Fruit fly (Drosophila melanogaster) whole organism, embryonic: ENCODE measurements around the gene RpS9.
A peak's percentile ranks its signal among the peaks of the same experiment; 100 is the strongest.

Experiments
- BEAF-32 ChIP-seq: fragments of 200-800 bp; sonication (Bioruptor generic); optimal IDR thresholded peaks from 3 replicates; lab custom pipeline; 2017; ENCODE audit warnings: missing biosample characterization, missing genetic modification characterization, mild to moderate bottlenecking, moderate library complexity, missing genetic modification reagents
- Blimp-1 ChIP-seq: fragments of 200-800 bp; sonication (Bioruptor generic); optimal IDR thresholded peaks from 3 replicates; lab custom pipeline; 2018; ENCODE audit warnings: missing biosample characterization, missing genetic modification characterization, mild to moderate bottlenecking, moderate library complexity, missing genetic modification reagents
- CG10565 ChIP-seq: fragments of 200-800 bp; sonication (Bioruptor generic); optimal IDR thresholded peaks from 3 replicates; lab custom pipeline; 2016; ENCODE audit warnings: missing biosample characterization, mild to moderate bottlenecking, missing genetic modification characterization
- CG11456 ChIP-seq: fragments of 200-800 bp; sonication (Bioruptor generic); IDR thresholded peaks from 3 replicates; pipeline ENCODE4 v1.3.6; 2022; ENCODE audit warnings: missing biosample characterization, missing genetic modification characterization
- CG11695 ChIP-seq: fragments of 200-800 bp; sonication (Bioruptor generic); IDR thresholded peaks from 3 replicates; pipeline ENCODE4 v1.3.6; 2022; ENCODE audit warnings: missing biosample characterization, missing genetic modification characterization
- CG13775 ChIP-seq: fragments of 200-800 bp; sonication (Bioruptor generic); optimal IDR thresholded peaks from 3 replicates; lab custom pipeline; 2017; ENCODE audit warnings: missing biosample characterization, mild to moderate bottlenecking, missing genetic modification characterization
- CG14014 ChIP-seq: fragments of 200-800 bp; sonication (Bioruptor generic); IDR thresholded peaks from 2 replicates; pipeline ENCODE4 v1.3.6; 2022; ENCODE audit warnings: missing biosample characterization, missing genetic modification characterization
- CG14860 ChIP-seq: fragments of 200-800 bp; sonication (Bioruptor generic); IDR thresholded peaks from 3 replicates; pipeline ENCODE4 v1.3.6; 2022; ENCODE audit warnings: missing biosample characterization, missing genetic modification characterization; ENCODE audit not compliant: partially characterized antibody
- CG15073 ChIP-seq: fragments of 200-800 bp; sonication (Bioruptor generic); optimal IDR thresholded peaks from 2 replicates; lab custom pipeline; 2016; ENCODE audit warnings: missing biosample characterization, missing genetic modification characterization
- CG1647 ChIP-seq: fragments of 200-800 bp; sonication (Bioruptor generic); optimal IDR thresholded peaks from 3 replicates; lab custom pipeline; 2016; ENCODE audit warnings: missing biosample characterization, missing genetic modification characterization
- CG17328 ChIP-seq: fragments of 200-800 bp; sonication (Bioruptor generic); IDR thresholded peaks from 2 replicates; pipeline ENCODE4 v1.3.6; 2022; ENCODE audit warnings: missing biosample characterization, missing genetic modification characterization
- CG17385 ChIP-seq: fragments of 200-800 bp; sonication (Bioruptor generic); optimal IDR thresholded peaks from 3 replicates; lab custom pipeline; 2018; ENCODE audit warnings: missing biosample characterization, mild to moderate bottlenecking, missing genetic modification characterization
- CG18011 ChIP-seq: fragments of 200-800 bp; sonication (Bioruptor generic); optimal IDR thresholded peaks from 2 replicates; lab custom pipeline; 2017; ENCODE audit warnings: missing biosample characterization, missing genetic modification characterization, mild to moderate bottlenecking, moderate library complexity, missing genotype
- CG18476 ChIP-seq: fragments of 200-800 bp; sonication (Bioruptor generic); optimal IDR thresholded peaks from 2 replicates; lab custom pipeline; 2016; ENCODE audit warnings: missing biosample characterization, mild to moderate bottlenecking, missing genetic modification characterization
- CG18619 ChIP-seq: fragments of 200-800 bp; sonication (Bioruptor generic); optimal IDR thresholded peaks from 3 replicates; lab custom pipeline; 2017; ENCODE audit warnings: missing biosample characterization, mild to moderate bottlenecking, missing genetic modification characterization
- CG2712 ChIP-seq: fragments of 200-800 bp; optimal IDR thresholded peaks from 3 replicates; lab custom pipeline; 2019; ENCODE audit warnings: missing biosample characterization, mild to moderate bottlenecking, missing genetic modification characterization, moderate library complexity
- CG34422 ChIP-seq: fragments of 200-800 bp; sonication (Bioruptor generic); IDR thresholded peaks from 3 replicates; pipeline ENCODE4 v1.3.6; 2022; ENCODE audit warnings: missing biosample characterization, missing genetic modification characterization
- CG6175 ChIP-seq: fragments of 200-800 bp; sonication (Bioruptor generic); IDR thresholded peaks from 3 replicates; pipeline ENCODE4 v1.3.6; 2022; ENCODE audit warnings: missing biosample characterization, missing genetic modification characterization
- CG6765 ChIP-seq: fragments of 200-800 bp; sonication (Bioruptor generic); optimal IDR thresholded peaks from 3 replicates; lab custom pipeline; 2017; ENCODE audit warnings: missing biosample characterization, mild to moderate bottlenecking, missing genetic modification characterization
- CG7556 ChIP-seq: fragments of 200-800 bp; sonication (Bioruptor generic); optimal IDR thresholded peaks from 2 replicates; lab custom pipeline; 2017; ENCODE audit warnings: missing biosample characterization, mild to moderate bottlenecking, missing genetic modification characterization
- CG7839 ChIP-seq: fragments of 200-800 bp; sonication (Bioruptor generic); optimal IDR thresholded peaks from 3 replicates; lab custom pipeline; 2018; ENCODE audit warnings: missing biosample characterization, mild to moderate bottlenecking, missing genetic modification characterization, moderate library complexity
- E2f2 ChIP-seq: fragments of 200-800 bp; sonication (Bioruptor generic); IDR thresholded peaks from 2 replicates; pipeline ENCODE4 v1.3.6; 2022; ENCODE audit warnings: missing biosample characterization, missing genetic modification characterization
- Ets65A ChIP-seq: fragments of 200-800 bp; sonication (Bioruptor generic); peaks from one replicate; lab custom pipeline; 2016; ENCODE audit warnings: missing biosample characterization, missing genetic modification characterization
- Fer2 ChIP-seq: fragments of 200-800 bp; sonication (Bioruptor generic); optimal IDR thresholded peaks from 2 replicates; lab custom pipeline; 2018; ENCODE audit warnings: missing biosample characterization, mild to moderate bottlenecking, missing genetic modification characterization, moderate library complexity
- Hmx ChIP-seq: fragments of 200-800 bp; sonication (Bioruptor generic); optimal IDR thresholded peaks from 2 replicates; lab custom pipeline; 2016; ENCODE audit warnings: missing biosample characterization, missing genetic modification characterization
- Max ChIP-seq: fragments of 200-800 bp; sonication (Bioruptor generic); optimal IDR thresholded peaks from 2 replicates; lab custom pipeline; 2016; ENCODE audit warnings: missing biosample characterization, mild to moderate bottlenecking, missing genetic modification characterization
- NC2β ChIP-seq: fragments of 200-800 bp; sonication (Bioruptor generic); optimal IDR thresholded peaks from 2 replicates; lab custom pipeline; 2016; ENCODE audit warnings: missing biosample characterization, missing genetic modification characterization
- Neu2 ChIP-seq: fragments of 200-800 bp; sonication (Bioruptor generic); optimal IDR thresholded peaks from 3 replicates; lab custom pipeline; 2016; ENCODE audit warnings: missing biosample characterization, missing genetic modification characterization, borderline replicate concordance
- Sox100B ChIP-seq: fragments of 200-800 bp; sonication (Bioruptor generic); optimal IDR thresholded peaks from 3 replicates; lab custom pipeline; 2018; ENCODE audit warnings: missing biosample characterization, mild to moderate bottlenecking, missing genetic modification characterization
- abd-A ChIP-seq: fragments of 200-800 bp; sonication (Bioruptor generic); optimal IDR thresholded peaks from 3 replicates; lab custom pipeline; 2019; ENCODE audit warnings: missing biosample characterization, mild to moderate bottlenecking, missing genetic modification characterization, moderate library complexity
- ap ChIP-seq: fragments of 200-800 bp; sonication (Bioruptor generic); IDR thresholded peaks from 2 replicates; pipeline ENCODE4 v1.3.6; 2022; ENCODE audit warnings: missing biosample characterization, missing genetic modification characterization
- ash1 ChIP-seq: fragments of 200-800 bp; sonication (Bioruptor generic); optimal IDR thresholded peaks from 2 replicates; lab custom pipeline; 2018; ENCODE audit warnings: missing biosample characterization, mild to moderate bottlenecking, missing genetic modification characterization
- bab2 ChIP-seq: fragments of 200-800 bp; sonication (Bioruptor generic); optimal IDR thresholded peaks from 2 replicates; lab custom pipeline; 2016; ENCODE audit warnings: missing biosample characterization, missing genetic modification characterization
- cad ChIP-seq: fragments of >200 bp; optimal IDR thresholded peaks from 2 replicates; lab custom pipeline; 2017; ENCODE audit warnings: missing biosample characterization, missing genetic modification characterization
- crc ChIP-seq: fragments of 200-800 bp; sonication (Bioruptor generic); optimal IDR thresholded peaks from 2 replicates; lab custom pipeline; 2016; ENCODE audit warnings: missing biosample characterization, missing genetic modification characterization
- dan ChIP-seq: fragments of 200-800 bp; sonication (Bioruptor generic); IDR thresholded peaks from 2 replicates; pipeline ENCODE4 v1.3.6; 2022; ENCODE audit warnings: missing biosample characterization, missing genetic modification characterization
- dmrt11E ChIP-seq: fragments of 200-800 bp; sonication (Bioruptor generic); optimal IDR thresholded peaks from 3 replicates; lab custom pipeline; 2018; ENCODE audit warnings: missing biosample characterization, mild to moderate bottlenecking, missing genetic modification characterization, moderate library complexity
- ems ChIP-seq: fragments of 200-800 bp; sonication (Bioruptor generic); optimal IDR thresholded peaks from 3 replicates; lab custom pipeline; 2016; ENCODE audit warnings: missing biosample characterization, missing genetic modification characterization
- eve ChIP-seq, 2 experiments: fragments of >200 bp; optimal IDR thresholded peaks; 2 replicates each; lab custom pipeline; 2017; ENCODE audit warnings: missing biosample characterization in 2 of 2, missing genetic modification characterization in 2 of 2
- exex ChIP-seq: fragments of 200-800 bp; sonication (Bioruptor generic); optimal IDR thresholded peaks from 4 replicates; lab custom pipeline; 2018; ENCODE audit warnings: missing biosample characterization, mild to moderate bottlenecking, missing genetic modification characterization, moderate library complexity
- gsb-n ChIP-seq: fragments of 200-800 bp; sonication (Bioruptor generic); optimal IDR thresholded peaks from 3 replicates; lab custom pipeline; 2018; ENCODE audit warnings: missing biosample characterization, mild to moderate bottlenecking, missing genetic modification characterization
- klu ChIP-seq: fragments of 200-800 bp; sonication (Bioruptor generic); IDR thresholded peaks from 2 replicates; pipeline ENCODE4 v1.3.6; 2022; ENCODE audit warnings: missing biosample characterization, missing genetic modification characterization
- nau ChIP-seq: fragments of 200-800 bp; sonication (Bioruptor generic); optimal IDR thresholded peaks from 3 replicates; lab custom pipeline; 2017; ENCODE audit warnings: missing biosample characterization, mild to moderate bottlenecking, missing genetic modification characterization, missing genetic modification reagents
- nerfin-2 ChIP-seq: fragments of 200-800 bp; sonication (Bioruptor generic); IDR thresholded peaks from 2 replicates; pipeline ENCODE4 v1.3.6; 2022; ENCODE audit warnings: missing biosample characterization, missing genetic modification characterization; ENCODE audit not compliant: partially characterized antibody
- nmo ChIP-seq: fragments of 200-800 bp; sonication (Bioruptor generic); optimal IDR thresholded peaks from 2 replicates; lab custom pipeline; 2018; ENCODE audit warnings: missing biosample characterization, mild to moderate bottlenecking, missing genetic modification characterization, moderate library complexity
- pho ChIP-seq: fragments of 200-800 bp; sonication (Bioruptor generic); optimal IDR thresholded peaks from 2 replicates; lab custom pipeline; 2016; ENCODE audit warnings: missing biosample characterization, missing genetic modification characterization
- ro ChIP-seq: fragments of 200-800 bp; sonication (Bioruptor generic); IDR thresholded peaks from 2 replicates; pipeline ENCODE4 v1.3.6; 2022; ENCODE audit warnings: missing biosample characterization, missing genetic modification characterization
- salm ChIP-seq: fragments of 200-800 bp; sonication (Bioruptor generic); optimal IDR thresholded peaks from 2 replicates; lab custom pipeline; 2018; ENCODE audit warnings: missing biosample characterization, mild to moderate bottlenecking, missing genetic modification characterization
- sug ChIP-seq: fragments of 200-800 bp; optimal IDR thresholded peaks from 2 replicates; lab custom pipeline; 2019; ENCODE audit warnings: missing biosample characterization, mild to moderate bottlenecking, missing genetic modification characterization, moderate library complexity
- tgo ChIP-seq: fragments of 200-800 bp; sonication (Bioruptor generic); IDR thresholded peaks from 3 replicates; pipeline ENCODE4 v1.3.6; 2022; ENCODE audit warnings: missing biosample characterization, missing genetic modification characterization

RpS9 gene

DNA sequence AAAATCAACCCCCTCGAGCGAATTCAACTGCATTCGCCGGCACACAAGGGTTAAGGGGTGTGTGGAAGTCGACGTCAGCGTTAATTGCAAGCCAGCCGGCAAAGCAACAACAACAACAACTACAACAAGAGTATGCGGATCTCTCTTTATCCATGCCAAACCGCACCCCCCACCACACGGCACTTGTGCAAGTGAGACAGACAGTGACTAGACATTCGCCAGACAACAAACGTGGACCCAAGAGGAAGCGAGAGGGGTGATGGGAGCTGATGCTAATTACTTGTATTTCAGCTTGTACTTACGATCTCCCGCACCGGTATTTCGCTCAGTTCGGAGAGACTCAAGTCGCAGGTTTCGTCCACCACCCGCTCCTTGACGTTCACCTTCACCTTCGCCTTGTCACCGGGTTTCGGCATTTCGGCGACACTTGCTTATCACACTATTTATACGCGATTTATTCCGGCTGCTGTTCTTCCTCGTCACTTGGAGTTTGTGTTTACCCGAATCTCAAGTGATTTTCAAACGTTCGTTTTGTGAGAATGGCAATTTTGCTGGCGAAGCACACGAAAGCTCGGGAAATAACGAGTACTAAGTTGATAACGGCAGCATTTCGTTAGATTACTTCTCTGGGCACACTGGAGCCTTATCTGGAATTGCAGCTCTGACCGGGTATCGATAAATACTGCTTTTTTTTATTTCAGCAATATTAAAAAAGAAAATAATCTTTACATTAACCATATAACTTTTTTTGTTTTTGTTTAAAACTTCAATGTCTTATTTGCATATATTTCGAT, 2.1 kb downstream of the RpS9 start, which contains the start of gene CG3408 (continued):
- TF ChIP-seq salm (tag; lab: Kevin White, UChicago) (no peak), tgo (GFP tag; lab: Robert Waterston, UW) (0 out of 3 replicates have a peak, but pooled peaks have one; percentile 10), BEAF-32 (GFP tag; lab: Kevin White, UChicago) (peak; percentile 66), pho (peak; percentile 18), klu (GFP tag; lab: Robert Waterston, UW) (no peak), Hmx (GFP tag; lab: Kevin White, UChicago) (no peak), Ets65A (no peak), CG7556 (peak; percentile 6), ro (GFP tag; lab: Robert Waterston, UW) (no peak), bab2 (GFP tag; lab: Kevin White, UChicago) (no peak), CG15073 (GFP tag; lab: Kevin White, UChicago) (no peak), CG11695 (GFP tag; lab: Robert Waterston, UW) (no peak), CG7839 (tag; lab: Kevin White, UChicago) (peak; percentile 26), nau (no peak), cad (GFP tag; lab: Kevin White, UChicago) (no peak), NC2β (GFP tag; lab: Kevin White, UChicago) (peak; percentile 29), CG14860 (GFP tag; lab: Robert Waterston, UW) (peak; percentile 46; the same call in 1 of the 3 replicates), CG13775 (GFP tag; lab: Kevin White, UChicago) (no peak), ap (GFP tag; lab: Robert Waterston, UW) (no peak), CG34422 (peak; percentile 54; the same call in 1 of the 3 replicates), CG10565 (no peak), CG1647 (no peak), CG18476 (GFP tag; lab: Kevin White, UChicago) (no peak), CG17385 (GFP tag; lab: Kevin White, UChicago) (no peak), nerfin-2 (GFP tag; lab: Robert Waterston, UW) (no peak), ash1 (GFP tag; lab: Kevin White, UChicago) (no peak), eve (GFP tag; optimal IDR thresholded peaks at IDR 0.05; lab: Kevin White, UChicago) (no peak), sug (tag; lab: Kevin White, UChicago) (peak; percentile 59), CG14014 (no peak), CG6765 (GFP tag; lab: Kevin White, UChicago) (no peak), dan (GFP tag; lab: Robert Waterston, UW) (no peak), dmrt11E (tag; lab: Kevin White, UChicago) (no peak), Fer2 (tag; lab: Kevin White, UChicago) (no peak), Neu2 (GFP tag; lab: Kevin White, UChicago) (no peak), exex (tag; lab: Kevin White, UChicago) (peak; percentile 76), CG18011 (GFP tag; lab: Kevin White, UChicago) (no peak), ems (GFP tag; lab: Kevin White, UChicago) (no peak), CG11456 (no peak), Max (GFP tag; lab: Kevin White, UChicago) (peak; percentile 38), Blimp-1 (no peak), CG2712 (peak; percentile 31), abd-A (tag; lab: Kevin White, UChicago) (peak; percentile 61), gsb-n (tag; lab: Kevin White, UChicago) (no peak), E2f2 (peak; percentile 73), CG6175 (no peak), CG18619 (no peak), crc (GFP tag; lab: Kevin White, UChicago) (no peak), Sox100B (GFP tag; lab: Kevin White, UChicago) (no peak), CG17328 (GFP tag; lab: Robert Waterston, UW) (no peak), nmo (GFP tag; lab: Kevin White, UChicago) (peak; percentile 37)
